2 fruit fly cellular contexts compared by ENCODE assay signal in the genomic region with DNA sequence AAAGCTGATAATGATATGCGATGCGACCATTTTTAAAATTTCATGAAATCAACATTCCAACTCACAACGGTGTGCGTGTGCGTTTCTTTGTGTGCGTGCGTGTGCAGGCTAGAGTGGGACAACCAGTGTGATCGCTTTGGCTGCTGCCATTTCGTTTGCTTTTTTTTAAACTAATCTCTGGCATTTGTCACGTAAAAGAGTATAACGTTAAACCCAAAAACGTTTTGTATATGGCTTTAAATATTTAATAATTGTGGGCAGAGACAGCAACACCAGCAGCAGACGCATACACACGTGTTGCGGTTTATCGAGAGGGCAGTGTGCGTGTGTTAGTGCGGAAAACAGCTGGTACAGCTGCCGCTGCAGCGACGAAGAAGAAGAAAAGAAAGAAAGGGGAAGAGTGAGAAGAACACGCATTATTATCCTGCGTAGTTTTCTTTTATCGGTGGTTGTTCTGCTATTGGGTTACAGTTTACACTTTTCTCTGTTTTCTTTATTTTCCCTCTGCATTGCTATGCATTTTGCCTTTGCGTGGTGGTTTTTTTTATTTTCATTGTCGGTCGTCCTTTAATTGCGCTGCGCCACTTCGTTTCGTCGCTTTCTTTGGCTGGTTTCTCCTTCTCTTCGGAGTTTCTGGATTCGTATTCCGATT.
TF ChIP-seq lines count a peak whose summit lies in the region.

No protein-coding gene starts in this region.

TF ChIP-seq in whole organism, adult, 20 proteins besides CTCF, POLR2A, EP300 and RAD21 (continued from another document):
- TF ChIP-seq tj (GFP tag; optimal IDR thresholded peaks at IDR 0.05; lab: Kevin White, UChicago) = peak; percentile 35

TF ChIP-seq in whole organism, embryonic, 481 proteins besides CTCF, POLR2A, EP300 and RAD21 (continued from another document):
- TF ChIP-seq CG17385 (GFP tag; optimal IDR thresholded peaks at IDR 0.05; lab: Kevin White, UChicago) = peak; percentile 95
- peak; percentile 47 for TF ChIP-seq da (GFP tag; optimal IDR thresholded peaks at IDR 0.05; lab: Kevin White, UChicago)
- no peak for TF ChIP-seq CoRest (tag; optimal IDR thresholded peaks at IDR 0.05; lab: Kevin White, UChicago)
- TF ChIP-seq ac (GFP tag; optimal IDR thresholded peaks at IDR 0.05; lab: Kevin White, UChicago) = peak; percentile 68
- TF ChIP-seq zfh1 (GFP tag; IDR thresholded peaks at IDR 0.05; lab: Robert Waterston, UW) = no peak
- peak; percentile 29 for TF ChIP-seq Deaf1 (tag; optimal IDR thresholded peaks at IDR 0.05; lab: Kevin White, UChicago)
- no peak for TF ChIP-seq zen2 (GFP tag; IDR thresholded peaks at IDR 0.05; lab: Robert Waterston, UW; ENCODE audit: partially characterized antibody)
- no peak for TF ChIP-seq CG4360 (GFP tag; IDR thresholded peaks at IDR 0.05; lab: Robert Waterston, UW)
- TF ChIP-seq sr (GFP tag; IDR thresholded peaks at IDR 0.05; lab: Robert Waterston, UW) = no peak
- peak; percentile 56 for TF ChIP-seq CG8924 (tag; optimal IDR thresholded peaks at IDR 0.05; lab: Kevin White, UChicago)
- no peak for TF ChIP-seq CG8765 (GFP tag; IDR thresholded peaks at IDR 0.05; lab: Robert Waterston, UW)
- no peak for TF ChIP-seq CG10366 (GFP tag; IDR thresholded peaks at IDR 0.05; lab: Robert Waterston, UW)
- no peak for TF ChIP-seq Dip3 (GFP tag; optimal IDR thresholded peaks at IDR 0.05; lab: Kevin White, UChicago)
- TF ChIP-seq CG14667 (GFP tag; IDR thresholded peaks at IDR 0.05; lab: Robert Waterston, UW) = no peak
- no peak for TF ChIP-seq CG6654 (GFP tag; optimal IDR thresholded peaks at IDR 0.05; lab: Kevin White, UChicago)
- TF ChIP-seq crp (GFP tag; optimal IDR thresholded peaks at IDR 0.05; lab: Kevin White, UChicago) = peak; percentile 36 to 83
- 0 out of 2 replicates have a peak, but pooled peaks have one; percentile 37 for TF ChIP-seq vvl (GFP tag; IDR thresholded peaks at IDR 0.05; lab: Robert Waterston, UW)
- no peak for TF ChIP-seq GATAe (GFP tag; conservative IDR thresholded peaks at IDR 0.05; lab: Robert Waterston, UW)
- peak; percentile 82 for TF ChIP-seq Med (GFP tag; lab: Kevin White, UChicago)
- no peak for TF ChIP-seq CG4404 (GFP tag; IDR thresholded peaks at IDR 0.05; lab: Robert Waterston, UW)
- 0 out of 3 replicates have a peak, but pooled peaks have one; percentile 21 for TF ChIP-seq knrl (GFP tag; IDR thresholded peaks at IDR 0.05; lab: Robert Waterston, UW; ENCODE audit: partially characterized antibody)
- TF ChIP-seq Fer3 (tag; optimal IDR thresholded peaks at IDR 0.05; lab: Kevin White, UChicago) = no peak
- peak; percentile 20; the same call in 1 of the 3 replicates for TF ChIP-seq hb (GFP tag; IDR thresholded peaks at IDR 0.05; lab: Robert Waterston, UW; ENCODE audit: partially characterized antibody)
- no peak for TF ChIP-seq Vsx1 (GFP tag; optimal IDR thresholded peaks at IDR 0.05; lab: Kevin White, UChicago)
- no peak for TF ChIP-seq CG6683 (GFP tag; optimal IDR thresholded peaks at IDR 0.05; lab: Kevin White, UChicago)
- 0 out of 3 replicates have a peak, but pooled peaks have one; percentile 4 for TF ChIP-seq Opbp (GFP tag; IDR thresholded peaks at IDR 0.05; lab: Robert Waterston, UW; ENCODE audit: partially characterized antibody)
- peak; percentile 81 for TF ChIP-seq dm (GFP tag; optimal IDR thresholded peaks at IDR 0.05; lab: Kevin White, UChicago)
- peak; percentile 80 for TF ChIP-seq CG4617 (GFP tag; optimal IDR thresholded peaks at IDR 0.05; lab: Kevin White, UChicago; ENCODE audit: borderline replicate concordance)
- peak; percentile 95 for TF ChIP-seq CG8478 (optimal IDR thresholded peaks at IDR 0.05; lab: Kevin White, UChicago)
- peak; percentile 12 for TF ChIP-seq pzg (GFP tag; optimal IDR thresholded peaks at IDR 0.05; lab: Kevin White, UChicago)
- TF ChIP-seq grn (GFP tag; optimal IDR thresholded peaks at IDR 0.05; lab: Kevin White, UChicago) = no peak
- TF ChIP-seq HmgZ (tag; optimal IDR thresholded peaks at IDR 0.05; lab: Kevin White, UChicago) = no peak
- TF ChIP-seq MESR4 (GFP tag; optimal IDR thresholded peaks at IDR 0.05; lab: Kevin White, UChicago) = peak; percentile 49
- TF ChIP-seq sqz (GFP tag; optimal IDR thresholded peaks at IDR 0.05; lab: Kevin White, UChicago) = peak; percentile 31
- no peak for TF ChIP-seq HLH54F (GFP tag; optimal IDR thresholded peaks at IDR 0.05; lab: Kevin White, UChicago)
- peak; percentile 18 for TF ChIP-seq lab (GFP tag; optimal IDR thresholded peaks at IDR 0.05; lab: Kevin White, UChicago)
- TF ChIP-seq CG12236 (GFP tag; optimal IDR thresholded peaks at IDR 0.05; lab: Kevin White, UChicago) = no peak
- peak; percentile 15 for TF ChIP-seq gcm (GFP tag; optimal IDR thresholded peaks at IDR 0.05; lab: Kevin White, UChicago)
- no peak for TF ChIP-seq ase (GFP tag; IDR thresholded peaks at IDR 0.05; lab: Robert Waterston, UW)
- peak; percentile 93 for TF ChIP-seq nerfin-1 (tag; optimal IDR thresholded peaks at IDR 0.05; lab: Kevin White, UChicago)
- no peak for TF ChIP-seq CG11247 (GFP tag; IDR thresholded peaks at IDR 0.05; lab: Robert Waterston, UW)
- TF ChIP-seq CG3163 (GFP tag; optimal IDR thresholded peaks at IDR 0.05; lab: Kevin White, UChicago) = peak; percentile 20
- TF ChIP-seq nmo (GFP tag; optimal IDR thresholded peaks at IDR 0.05; lab: Kevin White, UChicago) = peak; percentile 45
- no peak for TF ChIP-seq CG9876 (GFP tag; optimal IDR thresholded peaks at IDR 0.05; lab: Kevin White, UChicago)
- TF ChIP-seq CG17829 (tag; optimal IDR thresholded peaks at IDR 0.05; lab: Kevin White, UChicago) = peak; percentile 19
- no peak for TF ChIP-seq CG9609 (GFP tag; optimal IDR thresholded peaks at IDR 0.05; lab: Kevin White, UChicago)
- peak; percentile 50; the same call in 1 of the 3 replicates for TF ChIP-seq CG34422 (GFP tag; IDR thresholded peaks at IDR 0.05; lab: Robert Waterston, UW)
- peak; percentile 21 for TF ChIP-seq nom (GFP tag; optimal IDR thresholded peaks at IDR 0.05; lab: Kevin White, UChicago)
- no peak for TF ChIP-seq nerfin-2 (GFP tag; IDR thresholded peaks at IDR 0.05; lab: Robert Waterston, UW; ENCODE audit: partially characterized antibody)
- no peak for TF ChIP-seq disco-r (GFP tag; optimal IDR thresholded peaks at IDR 0.05; lab: Kevin White, UChicago)
- TF ChIP-seq chinmo (GFP tag; IDR thresholded peaks at IDR 0.05; lab: Robert Waterston, UW; ENCODE audit: partially characterized antibody) = peak; percentile 87
- TF ChIP-seq CG33557 (GFP tag; optimal IDR thresholded peaks at IDR 0.05; lab: Kevin White, UChicago) = no peak
- TF ChIP-seq CG32767 (GFP tag; IDR thresholded peaks at IDR 0.05; lab: Robert Waterston, UW) = 0 out of 2 replicates have a peak, but pooled peaks have one; percentile 16
- no peak for TF ChIP-seq Side (GFP tag; optimal IDR thresholded peaks at IDR 0.05; lab: Kevin White, UChicago)
- TF ChIP-seq pan (optimal IDR thresholded peaks at IDR 0.05; lab: Kevin White, UChicago) = no peak
- TF ChIP-seq pan (GFP tag; optimal IDR thresholded peaks at IDR 0.05 in 1 of 2, IDR thresholded peaks at IDR 0.05 in 1 of 2) = no peak
- TF ChIP-seq exex (tag; optimal IDR thresholded peaks at IDR 0.05; lab: Kevin White, UChicago) = peak; percentile 5
- TF ChIP-seq Rx (GFP tag; IDR thresholded peaks at IDR 0.05; lab: Robert Waterston, UW) = no peak
- no peak for TF ChIP-seq prd (optimal IDR thresholded peaks at IDR 0.05; lab: Kevin White, UChicago)
- TF ChIP-seq prd (GFP tag; IDR thresholded peaks at IDR 0.05; lab: Robert Waterston, UW) = no peak
- TF ChIP-seq CG10321 (GFP tag; IDR thresholded peaks at IDR 0.05; lab: Robert Waterston, UW) = peak; percentile 96
- peak; percentile 37 for TF ChIP-seq CG12659 (GFP tag; optimal IDR thresholded peaks at IDR 0.05; lab: Kevin White, UChicago)
- TF ChIP-seq sens-2 (GFP tag; IDR thresholded peaks at IDR 0.05; lab: Robert Waterston, UW) = no peak
- TF ChIP-seq insv (GFP tag; optimal IDR thresholded peaks at IDR 0.05; lab: Kevin White, UChicago) = peak in 1 of 2 experiments; percentile 11
- peak; percentile 43 for TF ChIP-seq CG15479 (GFP tag; optimal IDR thresholded peaks at IDR 0.05; lab: Kevin White, UChicago)
- TF ChIP-seq ap (GFP tag; IDR thresholded peaks at IDR 0.05; lab: Robert Waterston, UW) = no peak
- TF ChIP-seq ken (GFP tag; IDR thresholded peaks at IDR 0.05; lab: Robert Waterston, UW) = no peak
- TF ChIP-seq CG31224 (GFP tag; IDR thresholded peaks at IDR 0.05; lab: Robert Waterston, UW) = no peak
- TF ChIP-seq pnt (GFP tag; optimal IDR thresholded peaks at IDR 0.05; lab: Kevin White, UChicago) = no peak
- peak in 1 of 2 experiments; percentile 30 for TF ChIP-seq tll (GFP tag; optimal IDR thresholded peaks at IDR 0.05; lab: Kevin White, UChicago)
- TF ChIP-seq CG4730 (GFP tag; IDR thresholded peaks at IDR 0.05; lab: Robert Waterston, UW) = no peak
- peak; percentile 53 for TF ChIP-seq sens (GFP tag; lab: Kevin White, UChicago)
- no peak for TF ChIP-seq B-H2 (GFP tag; optimal IDR thresholded peaks at IDR 0.05; lab: Kevin White, UChicago)
- TF ChIP-seq scrt (GFP tag; optimal IDR thresholded peaks at IDR 0.05; lab: Kevin White, UChicago) = peak; percentile 64
- no peak for TF ChIP-seq CG9817 (tag; optimal IDR thresholded peaks at IDR 0.05; lab: Kevin White, UChicago)
- TF ChIP-seq Sin3A (optimal IDR thresholded peaks at IDR 0.05; lab: Kevin White, UChicago) = peak; percentile 9
- TF ChIP-seq cg (GFP tag; optimal IDR thresholded peaks at IDR 0.05; lab: Kevin White, UChicago) = peak; percentile 99
- TF ChIP-seq YL-1 (GFP tag; optimal IDR thresholded peaks at IDR 0.05; lab: Kevin White, UChicago) = peak; percentile 93
- TF ChIP-seq CG1832 (GFP tag; optimal IDR thresholded peaks at IDR 0.05; lab: Kevin White, UChicago) = peak; percentile 58
- TF ChIP-seq lola (GFP tag; optimal IDR thresholded peaks at IDR 0.05; lab: Kevin White, UChicago) = peak in 1 of 3 experiments; percentile 18
- TF ChIP-seq CG2712 (tag; optimal IDR thresholded peaks at IDR 0.05; lab: Kevin White, UChicago) = peak; percentile 12
- TF ChIP-seq twi (tag; optimal IDR thresholded peaks at IDR 0.05; lab: Kevin White, UChicago) = peak; percentile 71
- TF ChIP-seq Bgb (GFP tag; IDR thresholded peaks at IDR 0.05; lab: Robert Waterston, UW; ENCODE audit: partially characterized antibody) = peak; percentile 14; the same call in 1 of the 2 replicates
- peak; percentile 98 for TF ChIP-seq pros (GFP tag; optimal IDR thresholded peaks at IDR 0.05; lab: Kevin White, UChicago)
- peak; percentile 44 for TF ChIP-seq kni (GFP tag; optimal IDR thresholded peaks at IDR 0.05; lab: Kevin White, UChicago)
- peak; percentile 17 for TF ChIP-seq Max (GFP tag; optimal IDR thresholded peaks at IDR 0.05; lab: Kevin White, UChicago)
- no peak for TF ChIP-seq CG11093 (GFP tag; IDR thresholded peaks at IDR 0.05; lab: Robert Waterston, UW)
- peak; percentile 26 for TF ChIP-seq CG1603 (tag; optimal IDR thresholded peaks at IDR 0.05; lab: Kevin White, UChicago)
- peak; percentile 71 for TF ChIP-seq psq (GFP tag; optimal IDR thresholded peaks at IDR 0.05; lab: Kevin White, UChicago)
- TF ChIP-seq CG10979 (tag; optimal IDR thresholded peaks at IDR 0.05; lab: Kevin White, UChicago) = peak; percentile 10
- TF ChIP-seq CG2116 (GFP tag; optimal IDR thresholded peaks at IDR 0.05; lab: Kevin White, UChicago) = peak; percentile 31
- peak; percentile 22 for TF ChIP-seq CG7987 (GFP tag; optimal IDR thresholded peaks at IDR 0.05; lab: Kevin White, UChicago)
- TF ChIP-seq cwo (GFP tag; optimal IDR thresholded peaks at IDR 0.05; lab: Kevin White, UChicago) = peak; percentile 19
- peak; percentile 24 for TF ChIP-seq CG15696 (tag; optimal IDR thresholded peaks at IDR 0.05; lab: Kevin White, UChicago)
- no peak for TF ChIP-seq CG4854 (GFP tag; optimal IDR thresholded peaks at IDR 0.05; lab: Kevin White, UChicago)
- peak; percentile 47 for TF ChIP-seq Kr (GFP tag; optimal IDR thresholded peaks at IDR 0.05; lab: Kevin White, UChicago)
- no peak for TF ChIP-seq lmd (GFP tag; IDR thresholded peaks at IDR 0.05; lab: Robert Waterston, UW)
- no peak for TF ChIP-seq CG17186 (GFP tag; optimal IDR thresholded peaks at IDR 0.05; lab: Kevin White, UChicago)
- TF ChIP-seq kah (GFP tag; optimal IDR thresholded peaks at IDR 0.05; lab: Kevin White, UChicago) = peak; percentile 73
- no peak for TF ChIP-seq CG31388 (GFP tag; optimal IDR thresholded peaks at IDR 0.05; lab: Kevin White, UChicago)
- no peak for TF ChIP-seq CG2120 (GFP tag; optimal IDR thresholded peaks at IDR 0.05; lab: Kevin White, UChicago)
- TF ChIP-seq ato (GFP tag; IDR thresholded peaks at IDR 0.05; lab: Robert Waterston, UW; ENCODE audit: partially characterized antibody) = 0 out of 2 replicates have a peak, but pooled peaks have one; percentile 24
- no peak for TF ChIP-seq klu (GFP tag; IDR thresholded peaks at IDR 0.05; lab: Robert Waterston, UW)
- TF ChIP-seq CG15514 (GFP tag; optimal IDR thresholded peaks at IDR 0.05; lab: Kevin White, UChicago) = peak; percentile 42
- TF ChIP-seq Bteb2 (GFP tag; optimal IDR thresholded peaks at IDR 0.05; lab: Kevin White, UChicago) = no peak
- peak; percentile 7 for TF ChIP-seq CG34376 (GFP tag; optimal IDR thresholded peaks at IDR 0.05; lab: Kevin White, UChicago)
- peak; percentile 87 for TF ChIP-seq CG2199 (GFP tag; IDR thresholded peaks at IDR 0.05; lab: Robert Waterston, UW)
- no peak for TF ChIP-seq Asciz (GFP tag; optimal IDR thresholded peaks at IDR 0.05; lab: Kevin White, UChicago)
- TF ChIP-seq Nf-YC (tag; optimal IDR thresholded peaks at IDR 0.05; lab: Kevin White, UChicago) = peak; percentile 26
- TF ChIP-seq CG6791 (GFP tag; IDR thresholded peaks at IDR 0.05; lab: Robert Waterston, UW; ENCODE audit: partially characterized antibody) = 0 out of 3 replicates have a peak, but pooled peaks have one; percentile 26
